Worm (Caenorhabditis elegans) whole organism, young adult: ENCODE data around the gene T10C6.15.
A peak's percentile ranks its signal among the peaks of the same experiment; 100 is the strongest.

ENCODE experiments used
- B0035.1 ChIP-seq: sonication (generic microtip); optimal IDR thresholded peaks from 2 replicates; lab custom pipeline; 2016; ENCODE audit warnings: missing genetic modification characterization, mild to moderate bottlenecking, missing compliant biosample characterization, missing genotype, missing genetic modification reagents
- B0336.3 ChIP-seq: fragments of 200-800 bp; sonication (Bioruptor generic); IDR thresholded peaks from 2 replicates; pipeline ENCODE4 v1.3.6; 2022; ENCODE audit warnings: missing genetic modification characterization, missing compliant biosample characterization
- F22D6.2 ChIP-seq: sonication (generic microtip); optimal IDR thresholded peaks from 2 replicates; lab custom pipeline; 2016; ENCODE audit warnings: mild to moderate bottlenecking, missing genetic modification characterization, missing compliant biosample characterization
- F33H1.4 ChIP-seq: fragments of 200-800 bp; sonication (Bioruptor generic); IDR thresholded peaks from 2 replicates; pipeline ENCODE4 v1.3.6; 2022; ENCODE audit warnings: missing genetic modification reagents, missing genetic modification characterization, missing compliant biosample characterization
- F39B2.1 ChIP-seq: fragments of 200-800 bp; sonication (Bioruptor generic); IDR thresholded peaks from 2 replicates; pipeline ENCODE4 v1.3.6; 2022; ENCODE audit warnings: missing genetic modification reagents, missing genetic modification characterization, missing compliant biosample characterization
- F52B5.7 ChIP-seq: sonication (generic microtip); optimal IDR thresholded peaks from 2 replicates; lab custom pipeline; 2016; ENCODE audit warnings: mild to moderate bottlenecking, missing genetic modification characterization, missing compliant biosample characterization
- K12H6.12 ChIP-seq: fragments of 200-800 bp; sonication (Bioruptor generic); optimal IDR thresholded peaks from 2 replicates; lab custom pipeline; 2018; ENCODE audit warnings: mild to moderate bottlenecking, missing genetic modification characterization, missing compliant biosample characterization
- Y67H2A.10 ChIP-seq: fragments of 200-800 bp; sonication (Bioruptor generic); conservative IDR thresholded peaks from 2 replicates; pipeline ENCODE4 v1.3.6; 2022; ENCODE audit warnings: missing genetic modification reagents, missing genetic modification characterization, missing compliant biosample characterization
- Y95B8A.8 ChIP-seq: fragments of 200-800 bp; sonication (Bioruptor generic); IDR thresholded peaks from 2 replicates; pipeline ENCODE4 v1.3.6; 2022; ENCODE audit warnings: missing genetic modification reagents, missing genetic modification characterization, missing compliant biosample characterization
- akir-1 ChIP-seq: fragments of 200-800 bp; sonication (Bioruptor generic); optimal IDR thresholded peaks from 2 replicates; lab custom pipeline; 2018; ENCODE audit warnings: mild to moderate bottlenecking, missing genetic modification characterization, moderate library complexity, missing compliant biosample characterization
- atf-7 ChIP-seq: sonication (generic microtip); optimal IDR thresholded peaks from 2 replicates; lab custom pipeline; 2017; ENCODE audit warnings: mild to moderate bottlenecking, missing genetic modification characterization, missing compliant biosample characterization
- attf-3 ChIP-seq: fragments of 200-800 bp; sonication (Bioruptor generic); conservative IDR thresholded peaks from 2 replicates; pipeline ENCODE4 v1.3.6; 2022; ENCODE audit warnings: missing genetic modification reagents, missing genetic modification characterization, missing compliant biosample characterization
- ceh-40 ChIP-seq: fragments of 200-800 bp; sonication (Bioruptor generic); IDR thresholded peaks from 2 replicates; pipeline ENCODE4 v1.3.6; 2022; ENCODE audit warnings: missing genetic modification characterization, missing compliant biosample characterization
- ceh-79 ChIP-seq: sonication (generic microtip); optimal IDR thresholded peaks from 2 replicates; lab custom pipeline; 2017; ENCODE audit warnings: mild to moderate bottlenecking, missing genetic modification characterization, missing compliant biosample characterization
- ceh-91 ChIP-seq: fragments of 200-800 bp; sonication (Bioruptor generic); IDR thresholded peaks from 2 replicates; pipeline ENCODE4 v1.3.6; 2022; ENCODE audit warnings: missing genetic modification reagents, missing genetic modification characterization, missing compliant biosample characterization
- egl-18 ChIP-seq: fragments of 200-800 bp; sonication (Bioruptor generic); IDR thresholded peaks from 2 replicates; pipeline ENCODE4 v1.3.6; 2022; ENCODE audit warnings: missing genetic modification reagents, missing genetic modification characterization, missing compliant biosample characterization
- egl-44 ChIP-seq: fragments of 200-800 bp; sonication (Bioruptor generic); IDR thresholded peaks from 2 replicates; pipeline ENCODE4 v1.3.6; 2022; ENCODE audit warnings: missing genetic modification reagents, missing genetic modification characterization, missing compliant biosample characterization
- ekl-4 ChIP-seq: fragments of 200-800 bp; sonication (Bioruptor generic); IDR thresholded peaks from 2 replicates; pipeline ENCODE4 v1.3.6; 2022; ENCODE audit warnings: missing genetic modification reagents, missing genetic modification characterization, missing compliant biosample characterization
- fkh-3 ChIP-seq: sonication (generic microtip); optimal IDR thresholded peaks from 2 replicates; lab custom pipeline; 2016; ENCODE audit warnings: mild to moderate bottlenecking, missing genetic modification characterization, missing compliant biosample characterization
- him-1 ChIP-seq: sonication (generic microtip); optimal IDR thresholded peaks from 2 replicates; lab custom pipeline; 2016; ENCODE audit warnings: missing genotype, missing genetic modification reagents, missing genetic modification characterization, missing compliant biosample characterization
- hlh-12 ChIP-seq: sonication (generic microtip); optimal IDR thresholded peaks from 2 replicates; lab custom pipeline; 2016; ENCODE audit warnings: missing genetic modification characterization, missing compliant biosample characterization
- hsf-1 ChIP-seq: fragments of 200-800 bp; sonication (Bioruptor generic); IDR thresholded peaks from 2 replicates; pipeline ENCODE4 v1.3.6; 2022; ENCODE audit warnings: missing genetic modification reagents, missing genetic modification characterization, missing compliant biosample characterization
- let-526 ChIP-seq: fragments of 200-800 bp; sonication (Bioruptor generic); IDR thresholded peaks from 2 replicates; pipeline ENCODE4 v1.3.6; 2022; ENCODE audit warnings: missing genetic modification reagents, missing genetic modification characterization, missing compliant biosample characterization
- let-607 ChIP-seq, 2 experiments: fragments of 200-800 bp in 1 of 2; sonication (Bioruptor generic) in 1 of 2; sonication (generic microtip) in 1 of 2; optimal IDR thresholded peaks; 2 replicates each; lab custom pipeline; 2016 to 2018; ENCODE audit warnings: mild to moderate bottlenecking in 2 of 2, missing compliant biosample characterization in 2 of 2, missing genetic modification characterization in 2 of 2, moderate library complexity in 2 of 2, missing genotype in 1 of 2
- madf-10 ChIP-seq: sonication (generic microtip); optimal IDR thresholded peaks from 2 replicates; lab custom pipeline; 2016; ENCODE audit warnings: mild to moderate bottlenecking, missing genetic modification characterization, missing compliant biosample characterization
- mel-28 ChIP-seq: sonication (generic microtip); optimal IDR thresholded peaks from 2 replicates; lab custom pipeline; 2016; ENCODE audit warnings: borderline replicate concordance, mild to moderate bottlenecking, missing genetic modification characterization, missing compliant biosample characterization
- nfya-1 ChIP-seq: sonication (generic microtip); optimal IDR thresholded peaks from 2 replicates; lab custom pipeline; 2017; ENCODE audit warnings: antibody characterized with exemption, missing compliant biosample characterization, missing genetic modification characterization, borderline replicate concordance; ENCODE audit not compliant: insufficient read depth
- nhr-80 ChIP-seq: sonication (generic microtip); optimal IDR thresholded peaks from 2 replicates; lab custom pipeline; 2016; ENCODE audit warnings: missing genetic modification characterization, missing compliant biosample characterization
- pha-4 ChIP-seq: fragments of 150-350 bp; sonication (generic microtip); optimal IDR thresholded peaks from 2 replicates; lab custom pipeline; 2014; ENCODE audit warnings: missing biosample characterization, missing genetic modification reagents, missing genetic modification characterization
- rcor-1 ChIP-seq: fragments of 200-800 bp; sonication (Bioruptor generic); IDR thresholded peaks from 2 replicates; pipeline ENCODE4 v1.3.6; 2022; ENCODE audit warnings: missing genetic modification reagents, missing genetic modification characterization, missing compliant biosample characterization
- snpc-1.1 ChIP-seq: sonication (generic microtip); optimal IDR thresholded peaks from 2 replicates; lab custom pipeline; 2017; ENCODE audit warnings: missing genetic modification characterization, mild to moderate bottlenecking, missing compliant biosample characterization, antibody characterized with exemption, moderate library complexity, missing genotype, missing genetic modification reagents; ENCODE audit not compliant: insufficient read depth
- snpc-4 ChIP-seq, 5 experiments: fragments of 150-350 bp in 1 of 5; sonication (generic microtip) in 4 of 5; optimal IDR thresholded peaks; 2 replicates each; lab custom pipeline; 2014 to 2018; ENCODE audit warnings: missing genetic modification characterization in 5 of 5, missing biosample characterization in 3 of 5, antibody characterized with exemption in 2 of 5, mild to moderate bottlenecking in 2 of 5, missing compliant biosample characterization in 2 of 5, missing genotype in 2 of 5, moderate library complexity in 2 of 5, missing genetic modification reagents in 1 of 5
- somi-1 ChIP-seq: fragments of 200-800 bp; sonication (Bioruptor generic); optimal IDR thresholded peaks from 2 replicates; lab custom pipeline; 2018; ENCODE audit warnings: mild to moderate bottlenecking, missing genetic modification characterization, missing compliant biosample characterization
- tbp1 ChIP-seq: fragments of 200-800 bp; sonication (Bioruptor generic); optimal IDR thresholded peaks from 2 replicates; lab custom pipeline; 2018; ENCODE audit warnings: mild to moderate bottlenecking, missing genetic modification characterization, missing compliant biosample characterization
- tlf-1 ChIP-seq: fragments of 200-800 bp; sonication (Bioruptor generic); optimal IDR thresholded peaks from 2 replicates; lab custom pipeline; 2018; ENCODE audit warnings: mild to moderate bottlenecking, missing genetic modification characterization, missing compliant biosample characterization
- unc-130 ChIP-seq: sonication (generic microtip); optimal IDR thresholded peaks from 2 replicates; lab custom pipeline; 2016; ENCODE audit warnings: missing genetic modification reagents, missing genetic modification characterization, missing compliant biosample characterization
- ztf-22 ChIP-seq: fragments of 200-800 bp; sonication (Bioruptor generic); optimal IDR thresholded peaks from 2 replicates; lab custom pipeline; 2018; ENCODE audit warnings: mild to moderate bottlenecking, missing genetic modification characterization, moderate library complexity, missing compliant biosample characterization

The T10C6.15 gene

ce11 chrV:16045837-16046236 lies at the start of gene T10C6.15:
Gene T10C6.15 (minus strand): TSS chrV:16045940.
- TF ChIP-seq ztf-22 (peak; percentile 71), nhr-80 (tag; lab: Kevin White, UChicago) (peak; percentile 83), B0336.3 (GFP tag; lab: Robert Waterston, UW) (0 out of 2 replicates have a peak, but pooled peaks have one; percentile 56), snpc-4 (GFP tag; optimal IDR thresholded peaks at IDR 0.05; lab: Kevin White, UChicago) (no peak), snpc-4 (tag; optimal IDR thresholded peaks at IDR 0.05; lab: Kevin White, UChicago) (peak in 1 of 4 experiments; percentile 9), somi-1 (GFP tag; lab: Kevin White, UChicago) (no peak), atf-7 (tag; lab: Kevin White, UChicago) (peak; percentile 66), tlf-1 (no peak), tbp1 (GFP tag; lab: Kevin White, UChicago) (peak; percentile 48), pha-4 (tag; lab: Kevin White, UChicago) (peak; percentile 70), egl-44 (GFP tag; lab: Robert Waterston, UW) (0 out of 2 replicates have a peak, but pooled peaks have one; percentile 51), let-607 (tag; optimal IDR thresholded peaks at IDR 0.05; lab: Kevin White, UChicago) (peak in 1 of 2 experiments; percentile 38), madf-10 (peak; percentile 18), ceh-40 (no peak)

ce11 chrV:16094862-16095261 lies 49.1 kb upstream of the T10C6.15 start:
- TF ChIP-seq F39B2.1 (GFP tag; lab: Robert Waterston, UW), result no peak
- no peak for TF ChIP-seq attf-3 (GFP tag; lab: Robert Waterston, UW)
- TF ChIP-seq unc-130 (GFP tag; lab: Kevin White, UChicago), result no peak
- no peak for TF ChIP-seq nfya-1 (tag; lab: Kevin White, UChicago)
- no peak for TF ChIP-seq snpc-4 (GFP tag; optimal IDR thresholded peaks at IDR 0.05; lab: Kevin White, UChicago)
- TF ChIP-seq snpc-4 (tag; optimal IDR thresholded peaks at IDR 0.05; lab: Kevin White, UChicago), result no peak
- no peak for TF ChIP-seq egl-18 (GFP tag; lab: Robert Waterston, UW)
- TF ChIP-seq rcor-1 (GFP tag; lab: Robert Waterston, UW), result no peak
- no peak for TF ChIP-seq K12H6.12 (tag; lab: Kevin White, UChicago)
- TF ChIP-seq F52B5.7 (tag; lab: Kevin White, UChicago), result no peak

ce11 chrV:16094284-16094683 lies 48.5 kb upstream of the T10C6.15 start, which contains the start of gene F22B8.7:
Gene F22B8.7 (plus strand): TSS chrV:16094584.
- TF ChIP-seq Y95B8A.8 (GFP tag; lab: Robert Waterston, UW) (no peak), F52B5.7 (tag; lab: Kevin White, UChicago) (no peak), rcor-1 (GFP tag; lab: Robert Waterston, UW) (no peak), him-1 (no peak), ceh-79 (tag; lab: Kevin White, UChicago) (no peak)

ce11 chrV:16090685-16091084 lies 44.9 kb upstream of the T10C6.15 start, which contains the start of gene F22B8.3:
Gene F22B8.3 (plus strand): TSS chrV:16090985.
- no peak for TF ChIP-seq ekl-4 (GFP tag; lab: Robert Waterston, UW)
- TF ChIP-seq, all 124 proteins: peak for 0

- TF ChIP-seq Y67H2A.10 (GFP tag; lab: Robert Waterston, UW) (no peak), hlh-12 (tag; lab: Kevin White, UChicago) (no peak), B0035.1 (no peak), let-526 (GFP tag; lab: Robert Waterston, UW) (no peak), mel-28 (tag; lab: Kevin White, UChicago) (no peak), akir-1 (no peak), snpc-1.1 (no peak), egl-18 (GFP tag; lab: Robert Waterston, UW) (no peak), F22D6.2 (no peak), ceh-91 (GFP tag; lab: Robert Waterston, UW) (no peak), hsf-1 (GFP tag; lab: Robert Waterston, UW) (no peak), F33H1.4 (GFP tag; lab: Robert Waterston, UW) (no peak), fkh-3 (tag; lab: Kevin White, UChicago) (no peak)
Measured at ce11 chrV:16080678-16081077, 34.9 kb upstream of the T10C6.15 start.
